Worm (Caenorhabditis elegans): ENCODE data around the gene miro-1.

Gene miro-1

DNA sequence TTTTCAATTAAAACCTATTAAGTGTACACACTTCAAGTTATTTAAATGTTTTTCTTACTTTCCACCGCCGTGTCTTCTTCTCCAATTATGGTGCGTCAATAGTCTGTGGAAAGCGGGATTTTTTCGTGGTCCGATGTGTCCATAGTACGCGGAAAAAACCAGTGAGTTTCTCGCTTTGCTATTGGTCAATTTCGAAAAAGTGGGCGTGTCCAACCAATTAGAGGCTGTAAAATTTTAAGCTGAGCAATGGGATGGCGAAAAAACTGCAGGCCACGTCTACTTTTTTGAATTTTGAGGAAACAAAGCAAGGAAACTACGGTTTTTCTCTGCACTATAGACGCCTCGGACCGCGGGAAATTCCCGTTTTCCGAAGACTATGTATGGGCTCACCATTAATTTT lies 8.1 kb upstream of the miro-1 start:
- TF ChIP-seq ref-1 (GFP tag; conservative IDR thresholded peaks at IDR 0.05) (no peak), T22C8.4 (GFP tag; IDR thresholded peaks at IDR 0.05) (no peak), med-1 (GFP tag; optimal IDR thresholded peaks at IDR 0.05; ENCODE audit: insufficient read depth) (no peak), klf-2 (GFP tag; conservative IDR thresholded peaks at IDR 0.05) (no peak), cog-1 (tag; optimal IDR thresholded peaks at IDR 0.05) (no peak), ztf-29 (GFP tag; IDR thresholded peaks at IDR 0.05) (no peak), tab-1 (GFP tag; IDR thresholded peaks at IDR 0.05) (no peak), flt-1 (GFP tag; IDR thresholded peaks at IDR 0.05) (no peak), ztf-23 (GFP tag; IDR thresholded peaks at IDR 0.05) (no peak)

DNA sequence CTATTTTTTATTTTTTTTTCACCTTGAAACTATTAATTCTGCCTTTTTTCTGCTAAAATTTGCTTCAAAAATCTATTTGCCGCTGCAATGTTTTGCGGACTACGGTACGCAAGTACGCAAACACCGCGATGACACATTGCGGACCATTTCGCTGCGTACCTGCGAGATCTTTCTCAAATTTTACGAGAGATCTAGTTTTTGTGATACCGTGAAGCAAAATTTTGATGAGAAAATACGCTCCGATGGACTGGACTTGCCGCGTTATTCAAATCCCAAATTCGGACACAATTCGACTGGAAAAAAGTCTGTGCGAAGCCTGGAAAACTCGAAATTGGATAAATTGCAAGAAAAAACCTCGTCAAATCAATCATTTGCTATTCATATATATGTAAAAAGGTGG lies 4.9 kb upstream of the miro-1 start:
- peak; percentile 60; the same call in 1 of the 2 replicates for TF ChIP-seq ztf-23 (GFP tag; IDR thresholded peaks at IDR 0.05)
- peak; percentile 24; the same call in 1 of the 2 replicates for TF ChIP-seq T22C8.4 (GFP tag; IDR thresholded peaks at IDR 0.05)

DNA sequence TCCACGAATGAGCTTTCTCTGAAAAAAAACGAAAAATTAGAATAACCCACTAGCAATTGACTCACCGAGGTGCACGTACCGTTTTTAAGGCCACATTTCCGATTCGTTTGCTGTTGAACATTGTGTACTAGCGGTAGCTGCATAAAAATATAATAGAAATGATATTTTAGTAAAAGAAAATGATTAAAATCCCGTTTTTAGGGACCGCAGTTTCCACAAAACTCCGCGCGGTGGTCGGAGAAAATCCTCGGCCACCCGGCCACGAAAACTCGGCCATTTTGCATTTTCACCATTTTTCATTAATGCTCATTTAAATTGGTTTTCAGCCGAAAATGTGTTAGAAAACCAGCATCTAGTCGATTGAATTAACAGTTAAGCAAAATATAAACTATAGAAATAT lies 3.2 kb downstream of the miro-1 start, which contains the start of gene yars-2:
yars-2 (minus strand) TSS at position 249 of the 400 bp plus-strand sequence.
- no peak for TF ChIP-seq T22C8.4 (GFP tag; IDR thresholded peaks at IDR 0.05)
- 0 out of 2 replicates have a peak, but pooled peaks have one; percentile 37 for TF ChIP-seq ztf-23 (GFP tag; IDR thresholded peaks at IDR 0.05)

DNA sequence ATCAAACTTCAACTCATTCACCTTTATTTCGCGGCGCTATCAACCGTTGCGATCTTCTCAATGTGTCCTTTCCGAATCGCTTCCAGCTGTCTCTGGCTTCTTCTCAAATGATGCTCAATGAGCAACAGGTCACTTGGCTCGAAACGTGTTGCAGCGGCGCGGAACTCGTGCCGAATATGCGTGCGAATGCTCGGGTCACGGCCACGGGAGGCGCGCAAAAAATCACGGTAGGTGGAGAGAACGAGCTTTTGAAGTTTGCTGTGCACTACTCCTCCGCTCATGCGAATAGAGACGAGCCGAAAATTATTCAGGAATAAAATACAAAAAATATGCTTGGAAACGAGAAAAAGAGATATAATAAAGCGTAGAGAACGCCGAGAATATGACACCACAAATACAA lies 5.1 kb downstream of the miro-1 start, which contains the start of gene cif-1:
cif-1 (minus strand) TSS at position 297 of the 400 bp plus-strand sequence.
- TF ChIP-seq flt-1 (GFP tag; IDR thresholded peaks at IDR 0.05) = no peak
- no peak for TF ChIP-seq ztf-29 (GFP tag; IDR thresholded peaks at IDR 0.05)
- TF ChIP-seq cog-1 (tag; optimal IDR thresholded peaks at IDR 0.05) = no peak
- TF ChIP-seq T22C8.4 (GFP tag; IDR thresholded peaks at IDR 0.05) = no peak
- no peak for TF ChIP-seq tab-1 (GFP tag; IDR thresholded peaks at IDR 0.05)
- no peak for TF ChIP-seq ref-1 (GFP tag; conservative IDR thresholded peaks at IDR 0.05)
- TF ChIP-seq ztf-23 (GFP tag; IDR thresholded peaks at IDR 0.05) = no peak
- TF ChIP-seq med-1 (GFP tag; optimal IDR thresholded peaks at IDR 0.05; ENCODE audit: insufficient read depth) = no peak
- no peak for TF ChIP-seq klf-2 (GFP tag; conservative IDR thresholded peaks at IDR 0.05)

DNA sequence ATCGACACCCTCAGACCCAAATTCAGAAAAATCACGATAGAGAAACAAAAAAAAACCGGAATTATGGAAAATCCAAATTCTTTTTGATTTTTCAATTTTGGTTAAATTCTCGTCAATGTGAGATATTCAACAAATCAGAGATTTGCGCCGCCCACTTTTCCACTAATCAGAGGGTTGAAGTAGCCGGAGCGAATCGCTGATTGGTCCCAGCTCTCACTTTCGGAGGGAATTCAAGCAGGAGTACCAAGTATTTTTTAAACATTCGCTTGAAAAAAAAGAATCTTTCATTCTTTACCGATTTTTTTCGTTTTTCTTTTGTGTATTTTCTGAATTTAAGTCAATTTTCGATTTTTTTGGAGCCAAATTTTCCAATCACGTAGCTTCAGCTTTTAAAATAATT lies 9.7 kb downstream of the miro-1 start:
- TF ChIP-seq cog-1 (tag; optimal IDR thresholded peaks at IDR 0.05) = no peak
- TF ChIP-seq tab-1 (GFP tag; IDR thresholded peaks at IDR 0.05) = no peak
- no peak for TF ChIP-seq ref-1 (GFP tag; conservative IDR thresholded peaks at IDR 0.05)
- no peak for TF ChIP-seq ztf-29 (GFP tag; IDR thresholded peaks at IDR 0.05)
- no peak for TF ChIP-seq klf-2 (GFP tag; conservative IDR thresholded peaks at IDR 0.05)
- TF ChIP-seq ztf-23 (GFP tag; IDR thresholded peaks at IDR 0.05) = no peak
- no peak for TF ChIP-seq flt-1 (GFP tag; IDR thresholded peaks at IDR 0.05)
- no peak for TF ChIP-seq med-1 (GFP tag; optimal IDR thresholded peaks at IDR 0.05; ENCODE audit: insufficient read depth)
- TF ChIP-seq T22C8.4 (GFP tag; IDR thresholded peaks at IDR 0.05) = no peak

DNA sequence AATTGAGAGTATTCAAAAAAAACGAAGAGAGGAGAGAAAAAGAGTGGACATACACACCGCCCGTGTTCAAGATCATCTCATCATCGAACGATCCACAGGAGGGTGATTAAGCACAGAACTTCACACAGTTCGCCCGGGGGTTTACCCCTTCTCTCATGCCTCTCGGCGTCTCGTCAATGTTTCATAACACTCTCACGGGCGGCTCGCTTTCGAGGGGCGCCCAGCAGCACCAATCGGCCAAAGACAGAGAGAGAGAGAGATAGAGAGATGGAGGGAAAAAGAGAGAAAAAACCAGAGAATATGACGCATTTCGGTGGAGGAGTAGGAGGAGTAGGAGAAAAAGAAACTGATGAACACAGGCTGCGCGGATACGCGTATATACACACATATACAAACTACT lies 10.4 kb downstream of the miro-1 start:
- no peak for TF ChIP-seq ztf-29 (GFP tag; IDR thresholded peaks at IDR 0.05)

DNA sequence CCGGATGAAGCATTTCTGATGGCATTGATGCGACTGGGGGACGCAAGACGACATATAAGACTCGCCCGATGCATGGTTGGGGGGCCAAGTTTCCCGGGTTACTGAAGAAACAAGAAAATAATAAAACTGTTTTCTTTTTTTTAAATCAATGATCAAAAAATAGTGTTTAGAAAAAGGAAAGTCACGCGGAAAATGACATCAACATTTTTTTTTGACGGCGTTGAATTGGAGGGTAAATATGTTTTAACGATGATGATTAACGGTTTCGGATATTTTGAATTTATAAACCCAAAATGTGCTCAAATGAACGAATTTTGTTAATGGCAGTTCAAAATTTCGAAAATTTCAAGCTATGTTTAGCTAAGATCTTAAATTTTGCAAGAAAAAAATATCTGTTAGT lies 11.7 kb downstream of the miro-1 start, which contains the start of gene ogdh-1:
ogdh-1 (minus strand) TSS at position 101 of the 400 bp plus-strand sequence.
- TF ChIP-seq tab-1 (GFP tag; IDR thresholded peaks at IDR 0.05) = no peak
- no peak for TF ChIP-seq cog-1 (tag; optimal IDR thresholded peaks at IDR 0.05)
- no peak for TF ChIP-seq ztf-29 (GFP tag; IDR thresholded peaks at IDR 0.05)
- TF ChIP-seq flt-1 (GFP tag; IDR thresholded peaks at IDR 0.05) = no peak
- TF ChIP-seq ref-1 (GFP tag; conservative IDR thresholded peaks at IDR 0.05) = no peak
- TF ChIP-seq med-1 (GFP tag; optimal IDR thresholded peaks at IDR 0.05; ENCODE audit: insufficient read depth) = no peak
- no peak for TF ChIP-seq klf-2 (GFP tag; conservative IDR thresholded peaks at IDR 0.05)
- no peak for TF ChIP-seq ztf-23 (GFP tag; IDR thresholded peaks at IDR 0.05)
- no peak for TF ChIP-seq T22C8.4 (GFP tag; IDR thresholded peaks at IDR 0.05)

DNA sequence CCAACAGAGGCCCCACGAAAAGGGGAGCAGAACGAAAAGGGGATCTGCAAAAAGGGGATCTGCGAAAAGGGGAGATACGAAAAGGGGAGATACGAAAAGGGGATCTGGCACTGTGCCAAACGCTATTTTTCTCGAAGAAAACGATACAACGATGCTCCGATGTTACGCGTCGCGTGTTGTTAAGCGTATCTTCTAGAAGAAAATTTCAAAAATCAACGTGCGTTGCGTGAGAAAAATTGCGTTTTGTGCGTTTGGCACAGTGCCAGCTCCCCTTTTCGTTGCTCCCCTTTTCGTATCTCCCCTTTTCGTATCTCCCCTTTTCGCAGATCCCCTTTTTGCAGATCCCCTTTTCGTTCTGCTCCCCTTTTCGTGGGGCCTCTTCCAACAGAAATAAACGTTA lies 13.5 kb downstream of the miro-1 start:
- 0 out of 2 replicates have a peak, but pooled peaks have one; percentile 32 for TF ChIP-seq klf-2 (GFP tag; conservative IDR thresholded peaks at IDR 0.05)

DNA sequence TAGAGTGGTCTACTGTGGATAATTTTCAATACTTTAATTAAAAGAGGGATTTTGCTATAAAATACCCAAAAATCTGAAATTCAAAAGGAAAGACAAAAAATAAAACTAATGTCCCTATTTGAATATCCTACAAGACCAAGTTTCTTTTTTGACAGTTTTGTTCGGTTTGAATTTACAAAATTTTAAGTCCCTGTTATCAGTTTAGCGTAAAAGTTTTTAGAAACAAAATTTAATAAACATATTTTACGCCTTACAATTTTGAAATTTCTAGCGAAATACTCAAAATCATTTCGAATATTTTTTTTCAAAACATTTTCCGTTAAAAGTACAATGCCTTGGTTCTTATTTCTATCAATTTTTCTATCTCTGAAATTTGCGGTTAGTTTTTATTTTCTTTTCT lies 23.1 kb downstream of the miro-1 start, which contains the start of gene spe-51:
spe-51 (plus strand) TSS at position 301 of the 400 bp plus-strand sequence.
- TF ChIP-seq ztf-29 (GFP tag; IDR thresholded peaks at IDR 0.05) = no peak
- no peak for TF ChIP-seq med-1 (GFP tag; optimal IDR thresholded peaks at IDR 0.05; ENCODE audit: insufficient read depth)
- TF ChIP-seq flt-1 (GFP tag; IDR thresholded peaks at IDR 0.05) = no peak
- no peak for TF ChIP-seq T22C8.4 (GFP tag; IDR thresholded peaks at IDR 0.05)
- no peak for TF ChIP-seq ztf-23 (GFP tag; IDR thresholded peaks at IDR 0.05)
- TF ChIP-seq ref-1 (GFP tag; conservative IDR thresholded peaks at IDR 0.05) = no peak
- TF ChIP-seq klf-2 (GFP tag; conservative IDR thresholded peaks at IDR 0.05) = no peak
- no peak for TF ChIP-seq tab-1 (GFP tag; IDR thresholded peaks at IDR 0.05)
- no peak for TF ChIP-seq cog-1 (tag; optimal IDR thresholded peaks at IDR 0.05)

DNA sequence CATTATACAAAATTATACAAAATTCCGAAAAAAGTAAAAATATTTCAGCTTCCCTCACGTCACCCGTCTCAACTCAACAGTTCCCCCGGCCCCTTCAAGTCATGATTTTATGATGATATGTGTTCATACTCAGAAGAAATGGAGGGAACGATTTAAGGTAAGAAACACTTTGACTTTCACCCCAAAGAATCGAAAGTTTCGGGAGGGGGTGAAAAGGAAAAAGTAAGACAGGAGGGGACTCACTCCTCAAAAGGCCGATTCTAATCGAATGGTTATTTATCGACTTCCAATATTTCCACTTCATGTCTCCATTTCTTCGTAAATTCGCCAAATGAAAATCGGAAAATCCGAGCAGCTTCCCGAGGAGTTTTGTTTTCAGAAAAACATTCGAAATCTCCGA lies 27.4 kb downstream of the miro-1 start, which contains the start of gene bus-4:
bus-4 (plus strand) TSS at position 49 of the 400 bp plus-strand sequence.
- TF ChIP-seq ref-1 (GFP tag; conservative IDR thresholded peaks at IDR 0.05) (no peak), T22C8.4 (GFP tag; IDR thresholded peaks at IDR 0.05) (no peak), cog-1 (tag; optimal IDR thresholded peaks at IDR 0.05) (no peak), ztf-29 (GFP tag; IDR thresholded peaks at IDR 0.05) (no peak), ztf-23 (GFP tag; IDR thresholded peaks at IDR 0.05) (no peak), tab-1 (GFP tag; IDR thresholded peaks at IDR 0.05) (no peak), klf-2 (GFP tag; conservative IDR thresholded peaks at IDR 0.05) (no peak), flt-1 (GFP tag; IDR thresholded peaks at IDR 0.05) (no peak), med-1 (GFP tag; optimal IDR thresholded peaks at IDR 0.05; ENCODE audit: insufficient read depth) (no peak)

DNA sequence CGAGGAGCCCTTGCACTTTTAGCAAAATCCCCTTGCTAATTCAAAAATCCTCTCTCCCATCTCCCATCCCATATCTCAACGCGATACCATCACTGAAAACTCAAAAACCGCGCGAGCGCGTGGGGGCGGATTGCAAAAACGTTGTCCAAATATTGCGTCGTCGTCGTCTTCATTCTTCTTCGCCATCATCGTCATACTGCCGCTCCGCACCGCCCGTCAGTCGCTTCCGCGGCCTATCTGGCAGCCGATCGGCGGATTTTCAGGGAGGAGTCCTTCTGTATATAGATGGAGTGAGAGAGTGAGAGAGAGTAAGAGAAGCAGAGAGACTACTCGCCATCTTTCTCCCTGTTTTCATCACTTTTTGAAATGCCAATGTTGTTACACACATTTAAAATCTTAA lies 28.7 kb downstream of the miro-1 start:
- TF ChIP-seq ref-1 (GFP tag; conservative IDR thresholded peaks at IDR 0.05) = no peak
- TF ChIP-seq T22C8.4 (GFP tag; IDR thresholded peaks at IDR 0.05) = no peak
- no peak for TF ChIP-seq cog-1 (tag; optimal IDR thresholded peaks at IDR 0.05)
- no peak for TF ChIP-seq med-1 (GFP tag; optimal IDR thresholded peaks at IDR 0.05; ENCODE audit: insufficient read depth)
- TF ChIP-seq ztf-29 (GFP tag; IDR thresholded peaks at IDR 0.05) = no peak
